Fruit fly (Drosophila melanogaster): Measurements from ENCODE around the gene RecQ4.

RecQ4 gene

DNA sequence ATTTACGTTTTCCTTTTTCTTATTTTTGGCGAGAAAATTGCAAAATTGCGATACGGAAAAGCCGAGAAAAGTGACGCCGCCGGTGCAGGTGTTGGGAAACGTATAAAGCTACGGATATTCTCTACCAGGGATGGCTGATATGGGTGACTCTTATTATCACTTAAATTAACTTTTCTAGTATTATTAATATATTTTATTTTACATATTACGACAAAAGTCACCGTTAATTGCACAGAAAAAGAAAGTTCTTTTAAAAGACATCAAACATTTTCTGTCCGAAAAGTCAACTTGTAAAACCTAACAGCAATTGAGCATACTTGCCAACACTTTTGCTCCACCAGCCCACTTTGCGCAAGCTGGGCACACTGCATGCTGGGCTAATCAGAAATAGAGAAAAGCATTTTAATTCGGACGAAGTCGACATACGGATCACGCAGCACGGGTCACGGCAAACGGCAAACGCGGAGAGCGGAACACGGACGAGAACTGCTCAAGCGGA, 48.0 kb downstream of the RecQ4 start, which contains the start of the genes Cds and Uba2 (continued):
- TF ChIP-seq CG5180 (GFP tag; optimal IDR thresholded peaks at IDR 0.05) (no peak), inv (GFP tag; IDR thresholded peaks at IDR 0.05; ENCODE audit: partially characterized antibody) (no peak), CG1233 (GFP tag; optimal IDR thresholded peaks at IDR 0.05) (peak; percentile 86), CG4820 (GFP tag; optimal IDR thresholded peaks at IDR 0.05) (peak; percentile 88), CG10543 (GFP tag; optimal IDR thresholded peaks at IDR 0.05) (peak; percentile 97), CG30020 (tag; optimal IDR thresholded peaks at IDR 0.05) (peak; percentile 82), CG2889 (GFP tag; IDR thresholded peaks at IDR 0.05) (peak; percentile 81), Dbx (GFP tag; IDR thresholded peaks at IDR 0.05) (peak; percentile 95), Oli (tag; optimal IDR thresholded peaks at IDR 0.05) (peak; percentile 91), Rx (GFP tag; IDR thresholded peaks at IDR 0.05) (peak; percentile 87), bbx (GFP tag; IDR thresholded peaks at IDR 0.05; ENCODE audit: partially characterized antibody) (peak; percentile 57; the same call in 1 of the 2 replicates), CG14050 (GFP tag; IDR thresholded peaks at IDR 0.05) (peak; percentile 86), CG2712 (tag; optimal IDR thresholded peaks at IDR 0.05) (peak; percentile 94), CG43689 (GFP tag; IDR thresholded peaks at IDR 0.05) (0 out of 2 replicates have a peak, but pooled peaks have one; percentile 38), CG4730 (GFP tag; IDR thresholded peaks at IDR 0.05) (peak; percentile 84), CG16815 (GFP tag; optimal IDR thresholded peaks at IDR 0.05) (peak; percentile 87), CG30431 (GFP tag; optimal IDR thresholded peaks at IDR 0.05) (peak; percentile 81), CG6175 (GFP tag; IDR thresholded peaks at IDR 0.05) (peak; percentile 77), CG8944 (GFP tag; optimal IDR thresholded peaks at IDR 0.05) (peak; percentile 69), ab (GFP tag; optimal IDR thresholded peaks at IDR 0.05) (peak; percentile 41), CG31365 (tag; optimal IDR thresholded peaks at IDR 0.05) (peak; percentile 38), CG18619 (GFP tag; optimal IDR thresholded peaks at IDR 0.05) (peak; percentile 91), CG5953 (GFP tag; IDR thresholded peaks at IDR 0.05) (no peak; the same call in 1 of the 2 replicates), prd (optimal IDR thresholded peaks at IDR 0.05) (no peak), prd (GFP tag; IDR thresholded peaks at IDR 0.05) (peak; percentile 93), tll (GFP tag; optimal IDR thresholded peaks at IDR 0.05) (peak in 1 of 2 experiments; percentile 92), Max (GFP tag; optimal IDR thresholded peaks at IDR 0.05) (peak; percentile 83), eve (GFP tag; optimal IDR thresholded peaks at IDR 0.05) (no peak), Bdp1 (GFP tag; optimal IDR thresholded peaks at IDR 0.05) (peak; percentile 61), BEAF-32 (GFP tag; optimal IDR thresholded peaks at IDR 0.05) (peak; percentile 53), hb (GFP tag; IDR thresholded peaks at IDR 0.05; ENCODE audit: partially characterized antibody) (no peak), jing (GFP tag; optimal IDR thresholded peaks at IDR 0.05) (no peak), CG14014 (GFP tag; IDR thresholded peaks at IDR 0.05) (peak; percentile 90), Ssrp (tag; optimal IDR thresholded peaks at IDR 0.05) (peak; percentile 90), CG8478 (optimal IDR thresholded peaks at IDR 0.05) (no peak), CG8765 (GFP tag; IDR thresholded peaks at IDR 0.05) (peak; percentile 79), Sry-β (GFP tag; optimal IDR thresholded peaks at IDR 0.05) (peak; percentile 75), lmd (GFP tag; IDR thresholded peaks at IDR 0.05) (peak; percentile 91), tx (GFP tag; optimal IDR thresholded peaks at IDR 0.05) (peak; percentile 72), MTF-1 (GFP tag; optimal IDR thresholded peaks at IDR 0.05; ENCODE audit: borderline replicate concordance) (peak; percentile 52), CG9797 (GFP tag; optimal IDR thresholded peaks at IDR 0.05) (peak; percentile 94), Poxn (GFP tag; IDR thresholded peaks at IDR 0.05) (peak; percentile 81), Optix (GFP tag; IDR thresholded peaks at IDR 0.05) (peak; percentile 81), CG10209 (GFP tag; optimal IDR thresholded peaks at IDR 0.05) (peak; percentile 95), D19B (GFP tag; optimal IDR thresholded peaks at IDR 0.05) (peak; percentile 85), CG2199 (GFP tag; IDR thresholded peaks at IDR 0.05) (0 out of 3 replicates have a peak, but pooled peaks have one; percentile 8), ara (GFP tag; IDR thresholded peaks at IDR 0.05) (peak; percentile 83; the same call in 1 of the 2 replicates), CG14710 (tag; optimal IDR thresholded peaks at IDR 0.05) (peak; percentile 95), ham (GFP tag; IDR thresholded peaks at IDR 0.05) (peak; percentile 77), CG2678 (tag; optimal IDR thresholded peaks at IDR 0.05) (peak; percentile 94)
